Worm (Caenorhabditis elegans): ENCODE measurements around the gene nhr-197.

- no peak for TF ChIP-seq nhr-11 (tag; optimal IDR thresholded peaks at IDR 0.05)
- TF ChIP-seq zfp-2 (tag; optimal IDR thresholded peaks at IDR 0.05): no peak
- no peak for TF ChIP-seq nhr-237 (tag; optimal IDR thresholded peaks at IDR 0.05)
- no peak for TF ChIP-seq unc-130 (GFP tag; optimal IDR thresholded peaks at IDR 0.05)
- no peak for TF ChIP-seq unc-62 (GFP tag; optimal IDR thresholded peaks at IDR 0.05 in 1 of 2)
- TF ChIP-seq unc-62 (tag; optimal IDR thresholded peaks at IDR 0.05): no peak
- no peak for TF ChIP-seq nhr-6 (tag; optimal IDR thresholded peaks at IDR 0.05)
- no peak for TF ChIP-seq ama-1 (optimal IDR thresholded peaks at IDR 0.05)
- TF ChIP-seq lin-39 (tag; optimal IDR thresholded peaks at IDR 0.05): no peak
- TF ChIP-seq nhr-77 (tag; optimal IDR thresholded peaks at IDR 0.05): no peak
Measured at ce11 chrV:15654124-15654523, 33.6 kb upstream of the nhr-197 start, which contains the start of gene F53E4.2.
